Worm (Caenorhabditis elegans): ENCODE results near the gene pals-18.

DNA sequence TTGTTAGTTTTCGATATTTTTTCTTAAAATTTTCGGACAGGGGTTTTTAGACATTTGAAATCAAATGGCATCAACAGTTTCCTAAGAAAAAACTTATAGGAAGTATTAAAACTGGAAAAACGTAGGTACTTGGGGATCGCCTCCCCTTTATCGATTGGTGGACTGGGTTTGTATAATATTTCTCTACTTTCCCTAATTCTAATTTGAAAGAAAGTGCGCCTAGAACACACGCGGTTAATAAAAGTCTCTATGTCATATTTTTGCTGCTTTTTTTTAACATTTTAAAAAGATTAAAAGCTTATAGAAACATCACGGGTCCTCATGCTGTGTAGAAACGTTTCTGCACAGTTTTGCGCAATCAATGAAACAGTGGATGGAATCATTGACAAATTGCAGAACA, 3.5 kb upstream of the pals-18 start, which contains the start of gene pals-16:
- TF ChIP-seq nhr-237 (tag; optimal IDR thresholded peaks at IDR 0.05), result no peak
- no peak for TF ChIP-seq alr-1 (tag; optimal IDR thresholded peaks at IDR 0.05)
- no peak for TF ChIP-seq ceh-82 (tag; optimal IDR thresholded peaks at IDR 0.05)
- no peak for TF ChIP-seq lin-11 (tag; optimal IDR thresholded peaks at IDR 0.05)
- no peak for TF ChIP-seq ztf-4 (tag; optimal IDR thresholded peaks at IDR 0.05)

Data from whole organism, L2 larva.